Fruit fly (Drosophila melanogaster) whole organism, wandering third instar larva: Measurements from ENCODE around the gene CG10031.

Experiments used
- CG9705 ChIP-seq: fragments of 200-800 bp; sonication (Bioruptor generic); optimal IDR thresholded peaks from 2 replicates; lab custom pipeline; 2018; ENCODE audit warnings: missing biosample characterization, mild to moderate bottlenecking, missing genetic modification characterization
- Dif ChIP-seq: fragments of 200-275, 200-300 bp; sonication (Bioruptor generic); optimal IDR thresholded peaks from 2 replicates; lab custom pipeline; 2018; ENCODE audit warnings: missing biosample characterization, missing genetic modification characterization; ENCODE audit not compliant: partially characterized antibody
- HLH106 ChIP-seq: fragments of 200-800 bp; optimal IDR thresholded peaks from 3 replicates; lab custom pipeline; 2019; ENCODE audit warnings: missing biosample characterization, mild to moderate bottlenecking, missing genetic modification characterization, moderate library complexity
- Hnf4 ChIP-seq: fragments of 200-800 bp; sonication (Bioruptor generic); optimal IDR thresholded peaks from 2 replicates; lab custom pipeline; 2016; ENCODE audit warnings: missing biosample characterization, mild to moderate bottlenecking, missing genetic modification characterization
- Hr78 ChIP-seq: fragments of >200 bp; optimal IDR thresholded peaks from 2 replicates; lab custom pipeline; 2017; ENCODE audit warnings: missing biosample characterization, missing genetic modification characterization
- Hr83 ChIP-seq: fragments of 200-300 bp; sonication (Bioruptor generic); optimal IDR thresholded peaks from 2 replicates; lab custom pipeline; 2016; ENCODE audit warnings: missing biosample characterization, mild to moderate bottlenecking, missing genetic modification characterization, moderate library complexity; ENCODE audit not compliant: poor library complexity, severe bottlenecking
- Jra ChIP-seq: sonication (Bioruptor generic); optimal IDR thresholded peaks from 2 replicates; lab custom pipeline; 2016; ENCODE audit warnings: missing biosample characterization, missing genetic modification characterization
- br ChIP-seq: fragments of 200-800 bp; sonication (Bioruptor generic); optimal IDR thresholded peaks from 2 replicates; lab custom pipeline; 2016; ENCODE audit warnings: missing biosample characterization, missing genetic modification characterization
- dl ChIP-seq, 2 experiments: fragments of 175-275, 200-275 bp in 1 of 2; fragments of 200-275 bp in 1 of 2; sonication (Bioruptor generic); optimal IDR thresholded peaks; lab custom pipeline; 2018; ENCODE audit warnings: mild to moderate bottlenecking in 2 of 2, missing biosample characterization in 2 of 2, missing genetic modification characterization in 2 of 2, moderate library complexity in 2 of 2; ENCODE audit not compliant: partially characterized antibody in 2 of 2, insufficient read depth in 1 of 2
- ey ChIP-seq: fragments of 200-800 bp; sonication (Bioruptor generic); optimal IDR thresholded peaks from 2 replicates; lab custom pipeline; 2016; ENCODE audit warnings: missing biosample characterization, missing genetic modification characterization
- h ChIP-seq: fragments of 200-800 bp; sonication (Bioruptor generic); optimal IDR thresholded peaks from 3 replicates; lab custom pipeline; 2016; ENCODE audit warnings: missing biosample characterization, mild to moderate bottlenecking, missing genetic modification characterization
- rgr ChIP-seq: fragments of 200-800 bp; sonication (Bioruptor generic); optimal IDR thresholded peaks from 3 replicates; lab custom pipeline; 2016; ENCODE audit warnings: missing biosample characterization, mild to moderate bottlenecking, missing genetic modification characterization
- usp ChIP-seq: fragments of >200 bp; optimal IDR thresholded peaks from 2 replicates; lab custom pipeline; 2017; ENCODE audit warnings: missing biosample characterization, missing genetic modification characterization
- woc ChIP-seq: sonication (Bioruptor generic); optimal IDR thresholded peaks from 2 replicates; lab custom pipeline; 2016; ENCODE audit warnings: missing biosample characterization, mild to moderate bottlenecking, missing genetic modification characterization

DNA sequence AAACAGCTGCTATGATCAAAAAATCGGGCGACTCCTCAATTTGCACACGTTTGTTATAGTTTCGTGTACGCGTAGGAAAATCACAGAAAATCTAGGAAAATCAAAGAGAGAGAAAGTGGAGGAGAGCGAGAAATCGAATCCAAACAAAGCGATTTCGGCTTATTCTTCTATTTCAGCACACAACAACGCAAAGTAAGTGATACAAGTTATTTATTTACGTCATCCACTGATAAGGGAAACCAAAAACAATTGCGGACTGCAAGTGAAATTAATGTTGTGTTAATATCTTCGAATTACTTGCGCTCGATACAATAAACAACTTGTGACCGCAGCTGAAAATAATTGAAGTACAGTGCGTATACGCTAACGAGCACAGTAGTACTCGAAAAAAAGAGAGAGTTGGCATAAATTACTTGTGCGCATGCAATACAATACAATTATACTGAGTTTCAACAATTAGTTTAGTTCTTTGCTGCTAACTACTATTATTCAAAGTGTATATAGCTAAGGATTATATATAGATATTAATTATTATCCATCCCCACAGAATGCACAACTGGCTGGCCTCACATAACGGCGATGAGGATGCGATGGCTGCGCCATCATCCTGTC, 14.8 kb upstream of the CG10031 start:
- TF ChIP-seq h (GFP tag; lab: Kevin White, UChicago) (no peak), woc (GFP tag; lab: Kevin White, UChicago) (no peak), ey (GFP tag; lab: Kevin White, UChicago) (no peak), Dif (no peak), rgr (no peak), br (GFP tag; lab: Kevin White, UChicago) (no peak), Hr83 (GFP tag; lab: Kevin White, UChicago) (no peak), dl (GFP tag; optimal IDR thresholded peaks at IDR 0.05; lab: Kevin White, UChicago; ENCODE audit: insufficient read depth in 1 of 2, partially characterized antibody in 2 of 2) (no peak), Hnf4 (no peak), Jra (GFP tag; lab: Kevin White, UChicago) (no peak), usp (no peak), CG9705 (GFP tag; lab: Kevin White, UChicago) (no peak), Hr78 (GFP tag; lab: Kevin White, UChicago) (no peak), HLH106 (tag; lab: Kevin White, UChicago) (no peak)
